Fruit fly (Drosophila melanogaster) whole organism, embryonic: ENCODE results near the gene Nle.

Experiments
- Aef1 ChIP-seq: fragments of 200-800 bp; sonication (Bioruptor generic); IDR thresholded peaks from 3 replicates; pipeline ENCODE4 v1.3.6; 2022; ENCODE audit warnings: missing biosample characterization, missing genetic modification characterization
- CG10565 ChIP-seq: fragments of 200-800 bp; sonication (Bioruptor generic); optimal IDR thresholded peaks from 3 replicates; lab custom pipeline; 2016; ENCODE audit warnings: missing biosample characterization, mild to moderate bottlenecking, missing genetic modification characterization
- CG11093 ChIP-seq: fragments of 200-800 bp; sonication (Bioruptor generic); IDR thresholded peaks from 3 replicates; pipeline ENCODE4 v1.3.6; 2022; ENCODE audit warnings: missing biosample characterization, missing genetic modification characterization
- CG12299 ChIP-seq: fragments of 200-800 bp; sonication (Bioruptor generic); optimal IDR thresholded peaks from 2 replicates; lab custom pipeline; 2018; ENCODE audit warnings: missing biosample characterization, mild to moderate bottlenecking, missing genetic modification characterization
- CG12391 ChIP-seq: fragments of 200-800 bp; sonication (Bioruptor generic); optimal IDR thresholded peaks from 3 replicates; lab custom pipeline; 2018; ENCODE audit warnings: missing biosample characterization, mild to moderate bottlenecking, missing genetic modification characterization, moderate library complexity
- CG13424 ChIP-seq: fragments of 200-800 bp; sonication (Bioruptor generic); optimal IDR thresholded peaks from 2 replicates; lab custom pipeline; 2019; ENCODE audit warnings: missing biosample characterization, mild to moderate bottlenecking, missing genetic modification characterization, moderate library complexity
- CG14710 ChIP-seq: fragments of 200-800 bp; sonication (Bioruptor generic); optimal IDR thresholded peaks from 3 replicates; lab custom pipeline; 2019; ENCODE audit warnings: missing biosample characterization, mild to moderate bottlenecking, missing genetic modification characterization, moderate library complexity
- CG15073 ChIP-seq: fragments of 200-800 bp; sonication (Bioruptor generic); optimal IDR thresholded peaks from 2 replicates; lab custom pipeline; 2016; ENCODE audit warnings: missing biosample characterization, missing genetic modification characterization
- CG15269 ChIP-seq: fragments of 200-800 bp; sonication (Bioruptor generic); optimal IDR thresholded peaks from 2 replicates; lab custom pipeline; 2018; ENCODE audit warnings: missing biosample characterization, mild to moderate bottlenecking, missing genetic modification characterization, moderate library complexity
- CG17361 ChIP-seq: fragments of 200-800 bp; sonication (Bioruptor generic); IDR thresholded peaks from 3 replicates; pipeline ENCODE4 v1.3.6; 2022; ENCODE audit warnings: missing biosample characterization, missing genetic modification characterization
- CG17829 ChIP-seq: fragments of 200-800 bp; optimal IDR thresholded peaks from 2 replicates; lab custom pipeline; 2019; ENCODE audit warnings: missing biosample characterization, mild to moderate bottlenecking, missing genetic modification characterization, moderate library complexity
- CG2116 ChIP-seq: fragments of 200-800 bp; sonication (Bioruptor generic); optimal IDR thresholded peaks from 3 replicates; lab custom pipeline; 2018; ENCODE audit warnings: missing biosample characterization, mild to moderate bottlenecking, missing genetic modification characterization
- CG30020 ChIP-seq: fragments of 200-800 bp; optimal IDR thresholded peaks from 2 replicates; lab custom pipeline; 2019; ENCODE audit warnings: missing biosample characterization, mild to moderate bottlenecking, missing genetic modification characterization, moderate library complexity
- CG32532 ChIP-seq: fragments of 200-800 bp; sonication (Bioruptor generic); IDR thresholded peaks from 2 replicates; pipeline ENCODE4 v1.3.6; 2022; ENCODE audit warnings: missing biosample characterization, missing genetic modification characterization
- CG6683 ChIP-seq: fragments of 200-800 bp; sonication (Bioruptor generic); optimal IDR thresholded peaks from 2 replicates; lab custom pipeline; 2017; ENCODE audit warnings: missing biosample characterization, mild to moderate bottlenecking, missing genetic modification characterization, missing genetic modification reagents
- CG7963 ChIP-seq: fragments of 200-800 bp; sonication (Bioruptor generic); IDR thresholded peaks from 3 replicates; pipeline ENCODE4 v1.3.6; 2022; ENCODE audit warnings: missing biosample characterization, missing genetic modification characterization; ENCODE audit not compliant: partially characterized antibody
- CG8944 ChIP-seq: fragments of 200-800 bp; sonication (Bioruptor generic); optimal IDR thresholded peaks from 3 replicates; lab custom pipeline; 2016; ENCODE audit warnings: missing biosample characterization, missing genetic modification characterization
- CG9609 ChIP-seq: fragments of 200-800 bp; sonication (Bioruptor generic); optimal IDR thresholded peaks from 3 replicates; lab custom pipeline; 2016; ENCODE audit warnings: missing biosample characterization, missing genetic modification characterization
- CG9727 ChIP-seq: fragments of 200-800 bp; sonication (Bioruptor generic); optimal IDR thresholded peaks from 3 replicates; lab custom pipeline; 2017; ENCODE audit warnings: missing biosample characterization, mild to moderate bottlenecking, missing genetic modification characterization
- CG9876 ChIP-seq: fragments of 200-800 bp; sonication (Bioruptor generic); optimal IDR thresholded peaks from 2 replicates; lab custom pipeline; 2016; ENCODE audit warnings: missing biosample characterization, missing genetic modification characterization
- CHES-1-like ChIP-seq: fragments of 200-800 bp; sonication (Bioruptor generic); optimal IDR thresholded peaks from 2 replicates; lab custom pipeline; 2016; ENCODE audit warnings: missing biosample characterization, missing genetic modification characterization
- Chrac-16 ChIP-seq: fragments of 200-800 bp; sonication (Bioruptor generic); optimal IDR thresholded peaks from 3 replicates; lab custom pipeline; 2016; ENCODE audit warnings: missing biosample characterization, missing genetic modification characterization
- Dip2 ChIP-seq: fragments of 200-800 bp; sonication (Bioruptor generic); IDR thresholded peaks from 2 replicates; pipeline ENCODE4 v1.3.6; 2022; ENCODE audit warnings: missing biosample characterization, missing genetic modification characterization
- Fer1 ChIP-seq: fragments of 200-800 bp; sonication (Bioruptor generic); optimal IDR thresholded peaks from 2 replicates; lab custom pipeline; 2017; ENCODE audit warnings: missing biosample characterization, mild to moderate bottlenecking, missing genetic modification characterization
- Fer2 ChIP-seq: fragments of 200-800 bp; sonication (Bioruptor generic); optimal IDR thresholded peaks from 2 replicates; lab custom pipeline; 2018; ENCODE audit warnings: missing biosample characterization, mild to moderate bottlenecking, missing genetic modification characterization, moderate library complexity
- HLH54F ChIP-seq: fragments of 200-800 bp; sonication (Bioruptor generic); optimal IDR thresholded peaks from 3 replicates; lab custom pipeline; 2016; ENCODE audit warnings: missing biosample characterization, missing genetic modification characterization
- HmgZ ChIP-seq: fragments of 200-800 bp; sonication (Bioruptor generic); optimal IDR thresholded peaks from 2 replicates; lab custom pipeline; 2018; ENCODE audit warnings: missing biosample characterization, mild to moderate bottlenecking, missing genetic modification characterization
- Lim3 ChIP-seq: fragments of 200-800 bp; sonication (Bioruptor generic); IDR thresholded peaks from 2 replicates; pipeline ENCODE4 v1.3.6; 2022; ENCODE audit warnings: missing biosample characterization, missing genetic modification characterization
- Mad ChIP-seq: fragments of 200-800 bp; sonication (Bioruptor generic); optimal IDR thresholded peaks from 2 replicates; lab custom pipeline; 2016; ENCODE audit warnings: missing biosample characterization, missing genetic modification characterization
- Stat92E ChIP-seq, 3 experiments: fragments of >200 bp in 2 of 3; fragments of 200-800 bp in 1 of 3; sonication (Bioruptor generic) in 1 of 3; optimal IDR thresholded peaks; 2 replicates each; lab custom pipeline; 2017 to 2019; ENCODE audit warnings: missing biosample characterization in 3 of 3, missing genetic modification characterization in 3 of 3, mild to moderate bottlenecking in 1 of 3, moderate library complexity in 1 of 3
- Xbp1 ChIP-seq: fragments of 200-800 bp; sonication (Bioruptor generic); optimal IDR thresholded peaks from 3 replicates; lab custom pipeline; 2016; ENCODE audit warnings: missing biosample characterization, mild to moderate bottlenecking, missing genetic modification characterization
- Xrp1 ChIP-seq: fragments of 200-800 bp; sonication (Bioruptor generic); IDR thresholded peaks from 2 replicates; pipeline ENCODE4 v1.3.6; 2022; ENCODE audit warnings: missing biosample characterization, missing genetic modification characterization
- cas ChIP-seq: fragments of 200-800 bp; sonication (Bioruptor generic); IDR thresholded peaks from 2 replicates; pipeline ENCODE4 v1.3.6; 2022; ENCODE audit warnings: missing biosample characterization, missing genetic modification characterization
- chinmo ChIP-seq: fragments of 200-800 bp; sonication (Bioruptor generic); IDR thresholded peaks from 4 replicates; pipeline ENCODE4 v1.3.6; 2022; ENCODE audit warnings: missing biosample characterization, missing genetic modification characterization; ENCODE audit not compliant: partially characterized antibody
- chn ChIP-seq: fragments of 200-800 bp; sonication (Bioruptor generic); optimal IDR thresholded peaks from 2 replicates; lab custom pipeline; 2016; ENCODE audit warnings: missing biosample characterization, missing genetic modification characterization
- da ChIP-seq: fragments of 200-800 bp; sonication (Bioruptor generic); optimal IDR thresholded peaks from 2 replicates; lab custom pipeline; 2016; ENCODE audit warnings: missing biosample characterization, missing genetic modification characterization
- ems ChIP-seq: fragments of 200-800 bp; sonication (Bioruptor generic); optimal IDR thresholded peaks from 3 replicates; lab custom pipeline; 2016; ENCODE audit warnings: missing biosample characterization, missing genetic modification characterization
- eyg ChIP-seq: fragments of 200-800 bp; sonication (Bioruptor generic); optimal IDR thresholded peaks from 3 replicates; lab custom pipeline; 2016; ENCODE audit warnings: missing biosample characterization, missing genetic modification characterization
- ftz-f1 ChIP-seq: fragments of 200-800 bp; sonication (Bioruptor generic); optimal IDR thresholded peaks from 2 replicates; lab custom pipeline; 2016; ENCODE audit warnings: missing biosample characterization, missing genetic modification characterization
- gfzf ChIP-seq: fragments of 200-800 bp; sonication (Bioruptor generic); optimal IDR thresholded peaks from 2 replicates; lab custom pipeline; 2016; ENCODE audit warnings: missing biosample characterization, mild to moderate bottlenecking, missing genetic modification characterization, moderate library complexity
- kni ChIP-seq: fragments of 200-800 bp; sonication (Bioruptor generic); optimal IDR thresholded peaks from 3 replicates; lab custom pipeline; 2017; ENCODE audit warnings: mild to moderate bottlenecking, missing biosample characterization, missing genetic modification reagents, missing genetic modification characterization
- lbe ChIP-seq: fragments of 200-800 bp; sonication (Bioruptor generic); optimal IDR thresholded peaks from 2 replicates; lab custom pipeline; 2016; ENCODE audit warnings: missing biosample characterization, mild to moderate bottlenecking, missing genetic modification characterization
- lilli ChIP-seq: fragments of 200-800 bp; sonication (Bioruptor generic); optimal IDR thresholded peaks from 3 replicates; lab custom pipeline; 2016; ENCODE audit warnings: missing biosample characterization, missing genetic modification characterization
- lola ChIP-seq, 3 experiments: fragments of >200 bp in 2 of 3; fragments of 200-800 bp in 1 of 3; sonication (Bioruptor generic) in 1 of 3; optimal IDR thresholded peaks; 2 replicates each; lab custom pipeline; 2017 to 2019; ENCODE audit warnings: missing biosample characterization in 3 of 3, missing genetic modification characterization in 3 of 3, mild to moderate bottlenecking in 1 of 3, moderate library complexity in 1 of 3
- mam ChIP-seq: fragments of 200-800 bp; sonication (Bioruptor generic); optimal IDR thresholded peaks from 3 replicates; lab custom pipeline; 2016; ENCODE audit warnings: missing biosample characterization, missing genetic modification characterization
- nau ChIP-seq: fragments of 200-800 bp; sonication (Bioruptor generic); optimal IDR thresholded peaks from 3 replicates; lab custom pipeline; 2017; ENCODE audit warnings: missing biosample characterization, mild to moderate bottlenecking, missing genetic modification characterization, missing genetic modification reagents
- pho ChIP-seq: fragments of 200-800 bp; sonication (Bioruptor generic); optimal IDR thresholded peaks from 2 replicates; lab custom pipeline; 2016; ENCODE audit warnings: missing biosample characterization, missing genetic modification characterization
- psq ChIP-seq: fragments of 200-800 bp; sonication (Bioruptor generic); optimal IDR thresholded peaks from 2 replicates; lab custom pipeline; 2017; ENCODE audit warnings: missing biosample characterization, missing genetic modification characterization
- pum ChIP-seq: fragments of 200-800 bp; sonication (Bioruptor generic); optimal IDR thresholded peaks from 2 replicates; lab custom pipeline; 2016; ENCODE audit warnings: missing biosample characterization, missing genetic modification characterization
- twi ChIP-seq: fragments of 200-800 bp; optimal IDR thresholded peaks from 2 replicates; lab custom pipeline; 2019; ENCODE audit warnings: missing biosample characterization, mild to moderate bottlenecking, missing genetic modification characterization, moderate library complexity
- zen ChIP-seq: fragments of 200-800 bp; sonication (Bioruptor generic); optimal IDR thresholded peaks from 3 replicates; lab custom pipeline; 2018; ENCODE audit warnings: missing biosample characterization, mild to moderate bottlenecking, missing genetic modification characterization, moderate library complexity

The Nle gene

dm6 chr2L:568030-568429 is at the start of gene Nle, which contains the start of gene Sf3b1 (continued):
- TF ChIP-seq Chrac-16 (GFP tag; lab: Kevin White, UChicago), result peak; percentile 66
- TF ChIP-seq cas (GFP tag; lab: Robert Waterston, UW), result no peak
- TF ChIP-seq nau (GFP tag; lab: Kevin White, UChicago), result no peak
- peak; percentile 63 for TF ChIP-seq CG17361 (GFP tag; lab: Robert Waterston, UW)
- peak; percentile 74 for TF ChIP-seq gfzf (GFP tag; lab: Kevin White, UChicago)
- TF ChIP-seq chinmo (GFP tag; lab: Robert Waterston, UW), result 0 out of 4 replicates have a peak, but pooled peaks have one; percentile 60
- peak in 1 of 3 experiments; percentile 52 for TF ChIP-seq lola (GFP tag; optimal IDR thresholded peaks at IDR 0.05; lab: Kevin White, UChicago)
- no peak for TF ChIP-seq CG15269 (tag; lab: Kevin White, UChicago)
- TF ChIP-seq Fer2, result peak; percentile 53
- no peak for TF ChIP-seq Dip2 (GFP tag; lab: Robert Waterston, UW)
- peak; percentile 48 for TF ChIP-seq zen (tag; lab: Kevin White, UChicago)
- TF ChIP-seq Xbp1, result peak; percentile 74
- peak; percentile 87 for TF ChIP-seq CG14710
- TF ChIP-seq CG17829 (tag; lab: Kevin White, UChicago), result peak; percentile 80
- peak; percentile 26 for TF ChIP-seq CG12299
- TF ChIP-seq CG30020 (tag; lab: Kevin White, UChicago), result peak; percentile 51
- no peak for TF ChIP-seq lbe (GFP tag; lab: Kevin White, UChicago)
- TF ChIP-seq HmgZ (tag; lab: Kevin White, UChicago), result peak; percentile 35
- TF ChIP-seq CG32532 (GFP tag; lab: Robert Waterston, UW), result peak; percentile 68
- TF ChIP-seq CG9609 (GFP tag; lab: Kevin White, UChicago), result peak; percentile 17
- no peak for TF ChIP-seq CG10565
- TF ChIP-seq CG9727, result peak; percentile 18
- peak; percentile 57 for TF ChIP-seq mam (GFP tag; lab: Kevin White, UChicago)
- peak; percentile 68 for TF ChIP-seq CG13424 (tag; lab: Kevin White, UChicago)
- no peak for TF ChIP-seq CG15073
- peak; percentile 80 for TF ChIP-seq CHES-1-like (GFP tag; lab: Kevin White, UChicago)
- TF ChIP-seq Xrp1 (GFP tag; lab: Robert Waterston, UW), result peak; percentile 50; the same call in 1 of the 2 replicates
- peak; percentile 13 for TF ChIP-seq pum (GFP tag; lab: Kevin White, UChicago)
- peak; percentile 64 for TF ChIP-seq lilli (GFP tag; lab: Kevin White, UChicago)
- no peak for TF ChIP-seq da (GFP tag; lab: Kevin White, UChicago)
- peak; percentile 77 for TF ChIP-seq CG12391 (tag; lab: Kevin White, UChicago)
- peak; percentile 46 for TF ChIP-seq Fer1 (GFP tag; lab: Kevin White, UChicago)
- no peak for TF ChIP-seq Aef1 (GFP tag; lab: Robert Waterston, UW)
- TF ChIP-seq kni (GFP tag; lab: Kevin White, UChicago), result no peak
- TF ChIP-seq CG2116 (GFP tag; lab: Kevin White, UChicago), result peak; percentile 93
- TF ChIP-seq twi (tag; lab: Kevin White, UChicago), result peak; percentile 68
- no peak for TF ChIP-seq CG11093
- peak; percentile 48; the same call in 1 of the 3 replicates for TF ChIP-seq CG7963 (GFP tag; lab: Robert Waterston, UW)
- TF ChIP-seq CG6683, result no peak
- no peak for TF ChIP-seq CG9876 (GFP tag; lab: Kevin White, UChicago)
- peak; percentile 48 for TF ChIP-seq pho
- peak; percentile 24 for TF ChIP-seq ems (GFP tag; lab: Kevin White, UChicago)
- peak; percentile 35 for TF ChIP-seq CG8944
- no peak for TF ChIP-seq eyg (GFP tag; lab: Kevin White, UChicago)
- TF ChIP-seq ftz-f1 (GFP tag; lab: Kevin White, UChicago), result peak; percentile 20
- TF ChIP-seq chn (GFP tag; lab: Kevin White, UChicago), result peak; percentile 47
- no peak for TF ChIP-seq Mad (GFP tag; lab: Kevin White, UChicago)
- TF ChIP-seq Lim3 (GFP tag; lab: Robert Waterston, UW), result no peak
- TF ChIP-seq Stat92E (GFP tag; optimal IDR thresholded peaks at IDR 0.05; lab: Kevin White, UChicago), result peak in 1 of 3 experiments; percentile 35
- peak; percentile 48 for TF ChIP-seq psq (GFP tag; lab: Kevin White, UChicago)
- peak; percentile 54 for TF ChIP-seq HLH54F (GFP tag; lab: Kevin White, UChicago)
